Fruit fly (Drosophila melanogaster) whole organism, embryonic: ENCODE data around the gene CG11768.

Experiments
- CG10321 ChIP-seq: fragments of 200-800 bp; sonication (Bioruptor generic); IDR thresholded peaks from 2 replicates; pipeline ENCODE4 v1.3.6; 2022; ENCODE audit warnings: missing biosample characterization, missing genetic modification characterization
- CG12104 ChIP-seq: fragments of 200-800 bp; sonication (Bioruptor generic); optimal IDR thresholded peaks from 3 replicates; lab custom pipeline; 2016; ENCODE audit warnings: missing biosample characterization, missing genetic modification characterization
- CG12744 ChIP-seq: fragments of 200-800 bp; sonication (Bioruptor generic); optimal IDR thresholded peaks from 2 replicates; lab custom pipeline; 2016; ENCODE audit warnings: missing biosample characterization, missing genetic modification characterization
- CG12942 ChIP-seq: fragments of 200-800 bp; sonication (Bioruptor generic); optimal IDR thresholded peaks from 3 replicates; lab custom pipeline; 2016; ENCODE audit warnings: missing biosample characterization, missing genetic modification characterization
- CG13894 ChIP-seq: fragments of 200-800 bp; sonication (Bioruptor generic); optimal IDR thresholded peaks from 3 replicates; lab custom pipeline; 2018; ENCODE audit warnings: missing biosample characterization, mild to moderate bottlenecking, missing genetic modification characterization, moderate library complexity
- CG15011 ChIP-seq: fragments of 200-800 bp; sonication (Bioruptor generic); optimal IDR thresholded peaks from 3 replicates; lab custom pipeline; 2018; ENCODE audit warnings: missing biosample characterization, mild to moderate bottlenecking, missing genetic modification characterization
- CG1529 ChIP-seq: fragments of 200-800 bp; sonication (Bioruptor generic); optimal IDR thresholded peaks from 3 replicates; lab custom pipeline; 2018; ENCODE audit warnings: missing biosample characterization, missing genetic modification characterization
- CG18476 ChIP-seq: fragments of 200-800 bp; sonication (Bioruptor generic); optimal IDR thresholded peaks from 2 replicates; lab custom pipeline; 2016; ENCODE audit warnings: missing biosample characterization, mild to moderate bottlenecking, missing genetic modification characterization
- CG18619 ChIP-seq: fragments of 200-800 bp; sonication (Bioruptor generic); optimal IDR thresholded peaks from 3 replicates; lab custom pipeline; 2017; ENCODE audit warnings: missing biosample characterization, mild to moderate bottlenecking, missing genetic modification characterization
- CG2120 ChIP-seq: fragments of 200-800 bp; sonication (Bioruptor generic); optimal IDR thresholded peaks from 3 replicates; lab custom pipeline; 2016; ENCODE audit warnings: missing biosample characterization, missing genetic modification characterization
- CG2678 ChIP-seq: fragments of 200-800 bp; sonication (Bioruptor generic); optimal IDR thresholded peaks from 3 replicates; lab custom pipeline; 2019; ENCODE audit warnings: missing biosample characterization, mild to moderate bottlenecking, missing genetic modification characterization, moderate library complexity
- CG31441 ChIP-seq: fragments of 200-800 bp; sonication (Bioruptor generic); IDR thresholded peaks from 2 replicates; pipeline ENCODE4 v1.3.6; 2022; ENCODE audit warnings: missing biosample characterization, missing genetic modification characterization
- CG3281 ChIP-seq: fragments of 200-800 bp; sonication (Bioruptor generic); optimal IDR thresholded peaks from 3 replicates; lab custom pipeline; 2017; ENCODE audit warnings: missing biosample characterization, mild to moderate bottlenecking, missing genetic modification characterization
- CG34376 ChIP-seq: fragments of 200-800 bp; sonication (Bioruptor generic); optimal IDR thresholded peaks from 2 replicates; lab custom pipeline; 2018; ENCODE audit warnings: missing biosample characterization, mild to moderate bottlenecking, missing genetic modification characterization
- CG43689 ChIP-seq: fragments of 200-800 bp; sonication (Bioruptor generic); IDR thresholded peaks from 2 replicates; pipeline ENCODE4 v1.3.6; 2022; ENCODE audit warnings: missing biosample characterization, missing genetic modification characterization
- CG4404 ChIP-seq: fragments of 200-800 bp; sonication (Bioruptor generic); IDR thresholded peaks from 2 replicates; pipeline ENCODE4 v1.3.6; 2022; ENCODE audit warnings: missing biosample characterization, missing genetic modification characterization
- CG4707 ChIP-seq: fragments of 200-800 bp; sonication (Bioruptor generic); optimal IDR thresholded peaks from 2 replicates; lab custom pipeline; 2018; ENCODE audit warnings: missing biosample characterization, mild to moderate bottlenecking, missing genetic modification characterization, moderate library complexity
- CG5180 ChIP-seq: fragments of 200-800 bp; sonication (Bioruptor generic); optimal IDR thresholded peaks from 3 replicates; lab custom pipeline; 2017; ENCODE audit warnings: missing biosample characterization, missing genetic modification characterization, mild to moderate bottlenecking, moderate library complexity, missing genetic modification reagents
- CG7556 ChIP-seq: fragments of 200-800 bp; sonication (Bioruptor generic); optimal IDR thresholded peaks from 2 replicates; lab custom pipeline; 2017; ENCODE audit warnings: missing biosample characterization, mild to moderate bottlenecking, missing genetic modification characterization
- CG9437 ChIP-seq: fragments of 200-800 bp; sonication (Bioruptor generic); optimal IDR thresholded peaks from 2 replicates; lab custom pipeline; 2018; ENCODE audit warnings: missing biosample characterization, mild to moderate bottlenecking, missing genetic modification characterization
- CG9932 ChIP-seq: fragments of 200-800 bp; sonication (Bioruptor generic); IDR thresholded peaks from 2 replicates; pipeline ENCODE4 v1.3.6; 2022; ENCODE audit warnings: missing biosample characterization, missing genetic modification characterization
- Ets97D ChIP-seq: fragments of 200-800 bp; sonication (Bioruptor generic); optimal IDR thresholded peaks from 3 replicates; lab custom pipeline; 2016; ENCODE audit warnings: missing biosample characterization, missing genetic modification characterization
- Fer1 ChIP-seq: fragments of 200-800 bp; sonication (Bioruptor generic); optimal IDR thresholded peaks from 2 replicates; lab custom pipeline; 2017; ENCODE audit warnings: missing biosample characterization, mild to moderate bottlenecking, missing genetic modification characterization
- Gug ChIP-seq: fragments of 200-800 bp; sonication (Bioruptor generic); IDR thresholded peaks from 4 replicates; pipeline ENCODE4 v1.3.6; 2022; ENCODE audit warnings: missing biosample characterization, missing genetic modification characterization
- HLH4C ChIP-seq: fragments of 200-800 bp; sonication (Bioruptor generic); IDR thresholded peaks from 3 replicates; pipeline ENCODE4 v1.3.6; 2022; ENCODE audit warnings: missing biosample characterization, missing genetic modification characterization; ENCODE audit not compliant: partially characterized antibody
- HLH54F ChIP-seq: fragments of 200-800 bp; sonication (Bioruptor generic); optimal IDR thresholded peaks from 3 replicates; lab custom pipeline; 2016; ENCODE audit warnings: missing biosample characterization, missing genetic modification characterization
- Hmr ChIP-seq: fragments of 200-800 bp; sonication (Bioruptor generic); optimal IDR thresholded peaks from 3 replicates; lab custom pipeline; 2017; ENCODE audit warnings: mild to moderate bottlenecking, missing biosample characterization, missing genetic modification reagents, missing genetic modification characterization
- Hmx ChIP-seq: fragments of 200-800 bp; sonication (Bioruptor generic); optimal IDR thresholded peaks from 2 replicates; lab custom pipeline; 2016; ENCODE audit warnings: missing biosample characterization, missing genetic modification characterization
- NFAT ChIP-seq: fragments of 200-800 bp; sonication (Bioruptor generic); IDR thresholded peaks from 2 replicates; pipeline ENCODE4 v1.3.6; 2022; ENCODE audit warnings: missing biosample characterization, missing genetic modification characterization
- Spps ChIP-seq: fragments of 200-800 bp; sonication (Bioruptor generic); optimal IDR thresholded peaks from 2 replicates; lab custom pipeline; 2018; ENCODE audit warnings: missing biosample characterization, mild to moderate bottlenecking, missing genetic modification characterization
- Ssrp ChIP-seq: fragments of 200-800 bp; sonication (Bioruptor generic); optimal IDR thresholded peaks from 2 replicates; lab custom pipeline; 2018; ENCODE audit warnings: missing biosample characterization, mild to moderate bottlenecking, missing genetic modification characterization, moderate library complexity
- TFAM ChIP-seq: fragments of 200-800 bp; sonication (Bioruptor generic); optimal IDR thresholded peaks from 2 replicates; lab custom pipeline; 2017; ENCODE audit warnings: missing biosample characterization, missing genetic modification characterization, inconsistent platforms
- Vsx1 ChIP-seq: fragments of 200-800 bp; sonication (Bioruptor generic); optimal IDR thresholded peaks from 2 replicates; lab custom pipeline; 2017; ENCODE audit warnings: missing biosample characterization, mild to moderate bottlenecking, missing genetic modification characterization, missing genetic modification reagents
- Xbp1 ChIP-seq: fragments of 200-800 bp; sonication (Bioruptor generic); optimal IDR thresholded peaks from 3 replicates; lab custom pipeline; 2016; ENCODE audit warnings: missing biosample characterization, mild to moderate bottlenecking, missing genetic modification characterization
- esg ChIP-seq: fragments of 200-800 bp; sonication (Bioruptor generic); conservative IDR thresholded peaks from 2 replicates; pipeline ENCODE4 v1.3.6; 2022; ENCODE audit warnings: missing biosample characterization, missing genetic modification characterization
- eve ChIP-seq, 2 experiments: fragments of >200 bp; optimal IDR thresholded peaks; 2 replicates each; lab custom pipeline; 2017; ENCODE audit warnings: missing biosample characterization in 2 of 2, missing genetic modification characterization in 2 of 2
- jigr1 ChIP-seq: fragments of 200-800 bp; sonication (Bioruptor generic); IDR thresholded peaks from 3 replicates; pipeline ENCODE4 v1.3.6; 2022; ENCODE audit warnings: missing biosample characterization, missing genetic modification characterization
- jumu ChIP-seq: fragments of 200-800 bp; sonication (Bioruptor generic); optimal IDR thresholded peaks from 3 replicates; lab custom pipeline; 2016; ENCODE audit warnings: missing biosample characterization, missing genetic modification characterization
- kah ChIP-seq: fragments of 200-800 bp; sonication (Bioruptor generic); optimal IDR thresholded peaks from 2 replicates; lab custom pipeline; 2018; ENCODE audit warnings: missing biosample characterization, mild to moderate bottlenecking, missing genetic modification characterization
- kay ChIP-seq: fragments of 200-800 bp; sonication (Bioruptor generic); optimal IDR thresholded peaks from 2 replicates; lab custom pipeline; 2016; ENCODE audit warnings: missing biosample characterization, missing genetic modification characterization
- mld ChIP-seq: fragments of 200-800 bp; sonication (Bioruptor generic); IDR thresholded peaks from 3 replicates; pipeline ENCODE4 v1.3.6; 2022; ENCODE audit warnings: missing biosample characterization, missing genetic modification characterization; ENCODE audit not compliant: partially characterized antibody
- nau ChIP-seq: fragments of 200-800 bp; sonication (Bioruptor generic); optimal IDR thresholded peaks from 3 replicates; lab custom pipeline; 2017; ENCODE audit warnings: missing biosample characterization, mild to moderate bottlenecking, missing genetic modification characterization, missing genetic modification reagents
- nmo ChIP-seq: fragments of 200-800 bp; sonication (Bioruptor generic); optimal IDR thresholded peaks from 2 replicates; lab custom pipeline; 2018; ENCODE audit warnings: missing biosample characterization, mild to moderate bottlenecking, missing genetic modification characterization, moderate library complexity
- pfk ChIP-seq: fragments of 200-800 bp; sonication (Bioruptor generic); optimal IDR thresholded peaks from 2 replicates; lab custom pipeline; 2018; ENCODE audit warnings: missing biosample characterization, mild to moderate bottlenecking, missing genetic modification characterization, moderate library complexity
- prd ChIP-seq, 3 experiments: fragments of >200 bp in 2 of 3; fragments of 200-800 bp in 1 of 3; sonication (Bioruptor generic) in 1 of 3; optimal IDR thresholded peaks in 2 of 3; IDR thresholded peaks in 1 of 3; 2 replicates in 2 of 3; 3 replicates in 1 of 3; pipeline versions ENCODE4 v1.3.6 to Lab custom; 2017 to 2022; ENCODE audit warnings: missing biosample characterization in 1 of 3, missing genetic modification characterization in 1 of 3
- psq ChIP-seq: fragments of 200-800 bp; sonication (Bioruptor generic); optimal IDR thresholded peaks from 2 replicates; lab custom pipeline; 2017; ENCODE audit warnings: missing biosample characterization, missing genetic modification characterization
- pum ChIP-seq: fragments of 200-800 bp; sonication (Bioruptor generic); optimal IDR thresholded peaks from 2 replicates; lab custom pipeline; 2016; ENCODE audit warnings: missing biosample characterization, missing genetic modification characterization
- ro ChIP-seq: fragments of 200-800 bp; sonication (Bioruptor generic); IDR thresholded peaks from 2 replicates; pipeline ENCODE4 v1.3.6; 2022; ENCODE audit warnings: missing biosample characterization, missing genetic modification characterization
- sens ChIP-seq: fragments of 200-800 bp; sonication (Bioruptor generic); peaks from one replicate; lab custom pipeline; 2016; ENCODE audit warnings: missing biosample characterization, missing genetic modification characterization
- unc-4 ChIP-seq: fragments of 200-800 bp; sonication (Bioruptor generic); IDR thresholded peaks from 2 replicates; pipeline ENCODE4 v1.3.6; 2022; ENCODE audit warnings: missing biosample characterization, missing genetic modification characterization; ENCODE audit not compliant: partially characterized antibody

CG11768 gene

dm6 chr3R:8814029-8814647 is 46.1 kb upstream of the CG11768 start (continued):
- no peak for TF ChIP-seq CG7556 (GFP tag; lab: Kevin White, UChicago)
- TF ChIP-seq Gug (GFP tag; lab: Robert Waterston, UW): no peak
- TF ChIP-seq CG18619 (GFP tag; lab: Kevin White, UChicago): no peak
- peak; percentile 36 for TF ChIP-seq Fer1 (GFP tag; lab: Kevin White, UChicago)
- no peak for TF ChIP-seq CG2120 (GFP tag; lab: Kevin White, UChicago)
- TF ChIP-seq kay (GFP tag; lab: Kevin White, UChicago): no peak
- TF ChIP-seq CG31441 (GFP tag; lab: Robert Waterston, UW): no peak
- no peak for TF ChIP-seq CG15011 (GFP tag; lab: Kevin White, UChicago)
- no peak for TF ChIP-seq pum (GFP tag; lab: Kevin White, UChicago)
- TF ChIP-seq HLH4C (GFP tag; lab: Robert Waterston, UW): no peak
- TF ChIP-seq nau (GFP tag; lab: Kevin White, UChicago): no peak
- TF ChIP-seq CG12942 (GFP tag; lab: Kevin White, UChicago): no peak
- TF ChIP-seq TFAM (GFP tag; lab: Kevin White, UChicago): no peak
- peak; percentile 8 for TF ChIP-seq sens (GFP tag; lab: Kevin White, UChicago)
- TF ChIP-seq Vsx1 (GFP tag; lab: Kevin White, UChicago): peak; percentile 69
- TF ChIP-seq CG1529: no peak
- no peak for TF ChIP-seq psq (GFP tag; lab: Kevin White, UChicago)
- TF ChIP-seq CG3281 (GFP tag; lab: Kevin White, UChicago): no peak
- no peak for TF ChIP-seq kah
- TF ChIP-seq Spps (tag; lab: Kevin White, UChicago): no peak
- TF ChIP-seq pfk (GFP tag; lab: Kevin White, UChicago): no peak
- no peak for TF ChIP-seq CG12104 (GFP tag; lab: Kevin White, UChicago)
- no peak for TF ChIP-seq CG4707 (GFP tag; lab: Kevin White, UChicago)
- TF ChIP-seq jumu (GFP tag; lab: Kevin White, UChicago): no peak
- no peak for TF ChIP-seq CG18476
- TF ChIP-seq CG43689 (GFP tag; lab: Robert Waterston, UW): no peak
- no peak for TF ChIP-seq Ets97D (GFP tag; lab: Kevin White, UChicago)
- peak; percentile 92 for TF ChIP-seq NFAT (GFP tag; lab: Robert Waterston, UW)
- peak; percentile 76 for TF ChIP-seq CG13894 (tag; lab: Kevin White, UChicago)
- TF ChIP-seq CG5180: no peak
- TF ChIP-seq unc-4 (GFP tag; lab: Robert Waterston, UW): no peak
- TF ChIP-seq CG9437 (GFP tag; lab: Kevin White, UChicago): no peak
- TF ChIP-seq HLH54F (GFP tag; lab: Kevin White, UChicago): no peak
- TF ChIP-seq Xbp1 (GFP tag; lab: Kevin White, UChicago): no peak
- TF ChIP-seq CG34376 (GFP tag; lab: Kevin White, UChicago): peak; percentile 72
- TF ChIP-seq CG12744: no peak
- no peak for TF ChIP-seq jigr1 (GFP tag; lab: Robert Waterston, UW)
- no peak for TF ChIP-seq esg (GFP tag; lab: Robert Waterston, UW)
- no peak for TF ChIP-seq CG10321
- TF ChIP-seq mld (GFP tag; lab: Robert Waterston, UW): no peak
- no peak for TF ChIP-seq Ssrp
- TF ChIP-seq CG4404 (GFP tag; lab: Robert Waterston, UW): no peak
- no peak for TF ChIP-seq Hmx (GFP tag; lab: Kevin White, UChicago)
- peak; percentile 12 for TF ChIP-seq Hmr (GFP tag; lab: Kevin White, UChicago)
- no peak for TF ChIP-seq prd (optimal IDR thresholded peaks at IDR 0.05; lab: Kevin White, UChicago)
- no peak for TF ChIP-seq prd (GFP tag; IDR thresholded peaks at IDR 0.05; lab: Robert Waterston, UW)
- no peak for TF ChIP-seq nmo (GFP tag; lab: Kevin White, UChicago)
- TF ChIP-seq CG2678 (tag; lab: Kevin White, UChicago): no peak
- no peak for TF ChIP-seq ro
- 0 out of 2 replicates have a peak, but pooled peaks have one; percentile 18 for TF ChIP-seq CG9932 (GFP tag; lab: Robert Waterston, UW)
- TF ChIP-seq eve (GFP tag; optimal IDR thresholded peaks at IDR 0.05; lab: Kevin White, UChicago): no peak
